Fruit fly (Drosophila melanogaster): Measurements from ENCODE around the gene CG16700.
A peak's percentile ranks its signal among the peaks of the same experiment; 100 is the strongest.

CG16700 gene

DNA sequence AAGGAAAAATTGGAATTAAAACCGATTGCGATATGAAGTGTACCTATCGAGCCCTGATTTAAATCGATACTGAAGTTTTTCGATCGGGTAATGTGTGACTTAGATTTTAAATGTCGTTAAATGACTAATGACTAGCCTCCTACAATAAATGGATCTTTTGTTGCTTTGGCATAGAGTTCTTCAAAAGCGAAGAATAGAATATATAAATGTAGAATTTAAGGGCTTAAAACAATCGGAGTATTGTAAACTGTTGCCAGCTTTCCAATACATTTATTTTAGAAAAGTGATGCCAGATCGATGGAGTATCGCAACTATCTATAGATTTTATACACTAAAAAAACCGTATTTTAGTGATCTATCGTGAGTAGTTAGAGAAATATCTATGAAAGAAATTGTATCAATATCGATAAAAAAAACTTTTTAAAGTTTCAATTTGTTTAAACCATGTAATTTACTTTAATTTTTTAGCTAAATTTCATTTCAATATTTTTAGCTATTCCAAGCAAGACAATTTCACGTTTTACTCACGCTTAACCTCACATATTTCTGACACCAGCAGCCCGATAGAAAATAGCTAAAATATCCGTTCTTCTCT lies 51.4 kb downstream of the CG16700 start, which contains the start of the genes mei-217 and mei-218 (continued):
- peak; percentile 27; the same call in 1 of the 3 replicates for TF ChIP-seq tgo (GFP tag; IDR thresholded peaks at IDR 0.05)

DNA sequence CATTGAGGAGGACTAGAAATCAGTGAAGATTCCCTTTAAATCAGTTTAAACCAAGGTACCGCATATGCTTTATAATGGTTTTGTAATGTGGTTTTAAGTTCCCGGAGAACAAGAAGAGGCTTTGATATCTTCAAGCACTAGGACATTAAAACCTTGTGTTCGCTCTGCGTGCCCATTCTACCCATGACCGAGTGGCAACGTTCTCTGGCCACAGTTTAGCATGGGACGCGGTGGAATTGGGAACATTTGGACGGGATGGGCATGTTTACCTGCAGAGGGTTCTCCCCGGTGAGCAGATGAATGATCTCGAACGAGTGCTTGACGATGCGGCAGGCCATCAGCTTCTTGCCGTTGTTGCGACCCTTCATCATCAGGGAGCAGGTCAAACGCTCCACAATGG lies 54.9 kb downstream of the CG16700 start:
- no peak for TF ChIP-seq HLHmδ (GFP tag; optimal IDR thresholded peaks at IDR 0.05)
- peak; percentile 57 for TF ChIP-seq sens (GFP tag)
